Worm (Caenorhabditis elegans) whole organism, mixed stage, embryonic: Measurements from ENCODE around the gene lem-2.

Experiments
- M03D4.4 ChIP-seq: sonication (generic microtip); optimal IDR thresholded peaks from 2 replicates; lab custom pipeline; 2017; ENCODE audit warnings: mild to moderate bottlenecking, missing genetic modification characterization, missing compliant biosample characterization
- ceh-43 ChIP-seq: fragments of 200-800 bp; sonication (Bioruptor generic); optimal IDR thresholded peaks from 2 replicates; lab custom pipeline; 2018; ENCODE audit warnings: mild to moderate bottlenecking, missing genetic modification characterization, moderate library complexity, missing compliant biosample characterization
- elt-1 ChIP-seq: sonication (generic microtip); optimal IDR thresholded peaks from 2 replicates; lab custom pipeline; 2017; ENCODE audit warnings: missing genetic modification characterization, mild to moderate bottlenecking, missing compliant biosample characterization, antibody characterized with exemption, moderate library complexity, borderline replicate concordance; ENCODE audit not compliant: insufficient read depth
- flh-1 ChIP-seq: fragments of 200-800 bp; sonication (Bioruptor generic); optimal IDR thresholded peaks from 2 replicates; lab custom pipeline; 2018; ENCODE audit warnings: mild to moderate bottlenecking, missing genetic modification characterization, moderate library complexity, missing compliant biosample characterization
- lin-13 ChIP-seq: fragments of 150-350 bp; optimal IDR thresholded peaks from 2 replicates; lab custom pipeline; 2014; ENCODE audit warnings: missing biosample characterization, missing genetic modification characterization
- lsy-2 ChIP-seq: fragments of 150-350 bp; optimal IDR thresholded peaks from 2 replicates; lab custom pipeline; 2014; ENCODE audit warnings: missing biosample characterization, missing genetic modification characterization
- nhr-28 ChIP-seq: fragments of 150-350 bp; optimal IDR thresholded peaks from 2 replicates; lab custom pipeline; 2014; ENCODE audit warnings: missing biosample characterization, missing genetic modification characterization
- tbx-8 ChIP-seq: fragments of 200-800 bp; sonication (Bioruptor generic); optimal IDR thresholded peaks from 2 replicates; lab custom pipeline; 2018; ENCODE audit warnings: mild to moderate bottlenecking, missing genetic modification characterization, moderate library complexity, missing compliant biosample characterization
- zip-8 ChIP-seq: fragments of 150-350 bp; optimal IDR thresholded peaks from 2 replicates; lab custom pipeline; 2014; ENCODE audit warnings: missing biosample characterization, missing genetic modification characterization

The lem-2 gene

DNA sequence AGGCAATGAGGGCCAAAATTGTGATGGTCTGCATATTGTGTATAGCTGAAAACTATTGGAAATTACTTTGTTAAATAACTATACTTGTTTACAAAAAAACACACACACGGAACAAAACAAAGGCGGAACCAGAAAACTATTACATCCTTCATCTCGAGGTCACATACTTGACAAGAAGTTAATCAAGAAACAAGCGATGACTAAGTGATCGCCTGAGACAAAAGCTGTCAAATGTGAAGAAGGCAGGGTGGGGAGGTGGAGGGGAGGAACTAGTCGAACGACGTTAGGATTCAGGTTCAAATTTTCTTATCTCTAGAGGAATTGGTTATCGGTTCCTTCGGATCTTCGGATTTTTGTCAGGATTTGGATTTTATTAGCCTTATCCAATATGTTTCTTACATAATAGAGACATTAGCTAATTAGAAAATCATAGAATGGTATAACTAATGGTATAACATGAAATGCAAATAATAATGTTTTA lies 46.0 kb downstream of the lem-2 start, which contains the start of gene cpg-7:
Gene cpg-7, minus strand, starts transcription at position 51 of the 481 bp plus-strand sequence.
- TF ChIP-seq nhr-28 (tag; lab: Kevin White, UChicago) (no peak), elt-1 (peak; percentile 55)

DNA sequence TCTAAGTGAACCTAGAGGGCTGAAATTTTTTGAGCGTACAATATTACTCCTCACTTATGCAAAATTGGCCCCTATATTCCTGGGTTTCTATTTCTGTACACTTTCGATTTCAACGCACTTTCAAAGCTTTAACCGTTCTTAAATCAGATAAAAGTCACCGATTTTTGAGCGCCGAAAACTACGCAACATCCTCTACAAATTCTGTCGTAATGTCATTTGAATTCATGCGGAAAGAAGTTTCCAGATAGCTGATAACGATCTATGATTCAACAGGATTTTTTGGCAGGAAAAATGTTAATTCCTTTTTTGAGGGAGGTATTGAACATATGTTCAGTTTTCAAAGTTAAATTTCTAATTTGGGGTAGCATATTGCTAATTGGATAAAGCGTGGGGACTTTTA lies 49.6 kb downstream of the lem-2 start:
- TF ChIP-seq M03D4.4 (tag; lab: Kevin White, UChicago), result no peak
- TF ChIP-seq zip-8 (tag; lab: Kevin White, UChicago), result no peak
- TF ChIP-seq ceh-43 (GFP tag; lab: Kevin White, UChicago), result no peak
- no peak for TF ChIP-seq lsy-2 (tag; lab: Kevin White, UChicago)
- no peak for TF ChIP-seq flh-1
- no peak for TF ChIP-seq tbx-8 (GFP tag; lab: Kevin White, UChicago)
- no peak for TF ChIP-seq lin-13
